Fruit fly (Drosophila melanogaster): ENCODE results near the gene yps.

Gene yps

DNA sequence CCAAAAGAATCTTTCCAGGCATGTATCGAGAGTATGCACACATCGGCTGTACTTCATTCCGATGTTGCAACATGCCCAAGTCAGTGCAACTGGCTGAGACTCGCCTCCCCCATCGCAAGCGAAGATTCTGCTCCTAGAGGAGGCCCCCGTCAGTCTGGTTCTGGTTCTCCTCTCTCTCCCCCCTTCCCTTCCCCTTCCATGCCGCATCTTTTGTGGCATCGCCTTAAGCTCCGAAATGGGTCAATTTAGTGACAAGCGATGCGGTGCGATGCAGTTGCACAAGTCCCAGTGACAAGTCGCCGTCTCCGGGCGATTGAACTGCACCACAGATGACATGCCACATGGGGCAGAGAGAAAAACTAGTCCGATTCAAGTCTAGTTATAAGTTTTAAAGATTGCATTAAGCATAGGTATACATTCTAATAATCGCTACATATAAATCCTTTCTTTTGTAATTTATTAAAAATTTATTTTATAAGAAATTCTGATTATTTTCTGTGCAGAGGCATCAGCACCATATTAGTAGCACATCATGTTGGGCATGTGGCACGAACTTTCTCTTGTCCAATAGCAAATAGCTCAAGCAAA lies 15.8 kb downstream of the yps start:
- TF ChIP-seq CG11617 (GFP tag; optimal IDR thresholded peaks at IDR 0.05) (no peak), ovo (GFP tag; optimal IDR thresholded peaks at IDR 0.05) (no peak), cnc (optimal IDR thresholded peaks at IDR 0.05) (no peak), CG33017 (tag; optimal IDR thresholded peaks at IDR 0.05) (no peak), toe (GFP tag; optimal IDR thresholded peaks at IDR 0.05) (no peak), Crg-1 (GFP tag; optimal IDR thresholded peaks at IDR 0.05) (no peak), Clk (GFP tag; optimal IDR thresholded peaks at IDR 0.05) (no peak), bab1 (GFP tag; optimal IDR thresholded peaks at IDR 0.05) (no peak), CG12768 (GFP tag; optimal IDR thresholded peaks at IDR 0.05) (no peak), Mnt (GFP tag; optimal IDR thresholded peaks at IDR 0.05) (no peak), CG7045 (GFP tag; optimal IDR thresholded peaks at IDR 0.05) (no peak), CG14711 (tag; optimal IDR thresholded peaks at IDR 0.05) (no peak), CG7101 (tag; optimal IDR thresholded peaks at IDR 0.05) (no peak), kay (GFP tag; ENCODE audit: borderline replicate concordance) (no peak)

DNA sequence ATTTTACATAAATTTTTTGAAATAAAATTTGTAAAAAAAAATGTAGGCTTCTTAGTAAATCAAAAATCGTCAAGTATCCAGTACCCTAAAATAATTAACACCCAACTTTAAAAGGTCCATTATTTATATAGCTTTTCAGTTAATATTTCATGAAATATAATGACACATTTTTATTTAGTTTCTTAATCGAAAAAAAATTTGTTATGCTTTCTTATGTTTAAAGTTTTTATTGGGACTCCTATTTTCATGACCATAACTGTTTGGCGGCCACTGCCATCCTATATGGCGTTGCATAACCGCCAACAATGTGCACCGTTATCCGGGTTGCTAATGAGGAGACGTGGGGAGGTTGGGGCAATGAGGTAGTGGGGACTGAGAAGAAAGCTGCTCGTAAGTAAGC lies 16.4 kb downstream of the yps start:
- TF ChIP-seq CG7045 (GFP tag; optimal IDR thresholded peaks at IDR 0.05) = no peak
- no peak for TF ChIP-seq ovo (GFP tag; optimal IDR thresholded peaks at IDR 0.05)
- TF ChIP-seq Hr96 (GFP tag; optimal IDR thresholded peaks at IDR 0.05) = no peak
- TF ChIP-seq Mnt (GFP tag; optimal IDR thresholded peaks at IDR 0.05) = no peak
- TF ChIP-seq pad (GFP tag; optimal IDR thresholded peaks at IDR 0.05) = no peak
- TF ChIP-seq tj (GFP tag; optimal IDR thresholded peaks at IDR 0.05) = no peak
- no peak for TF ChIP-seq Crg-1 (GFP tag; optimal IDR thresholded peaks at IDR 0.05)
- TF ChIP-seq bab1 (GFP tag; optimal IDR thresholded peaks at IDR 0.05) = no peak
- no peak for TF ChIP-seq CG14711 (tag; optimal IDR thresholded peaks at IDR 0.05)
- no peak for TF ChIP-seq CG7101 (tag; optimal IDR thresholded peaks at IDR 0.05)
- no peak for TF ChIP-seq cnc (optimal IDR thresholded peaks at IDR 0.05)
- TF ChIP-seq CG11617 (GFP tag; optimal IDR thresholded peaks at IDR 0.05) = no peak
- no peak for TF ChIP-seq CG12768 (GFP tag; optimal IDR thresholded peaks at IDR 0.05)
- no peak for TF ChIP-seq Clk (GFP tag; optimal IDR thresholded peaks at IDR 0.05)
- no peak for TF ChIP-seq CG1620 (GFP tag; optimal IDR thresholded peaks at IDR 0.05)
- no peak for TF ChIP-seq CG33017 (tag; optimal IDR thresholded peaks at IDR 0.05)
- TF ChIP-seq CG5204 (GFP tag; optimal IDR thresholded peaks at IDR 0.05) = no peak

DNA sequence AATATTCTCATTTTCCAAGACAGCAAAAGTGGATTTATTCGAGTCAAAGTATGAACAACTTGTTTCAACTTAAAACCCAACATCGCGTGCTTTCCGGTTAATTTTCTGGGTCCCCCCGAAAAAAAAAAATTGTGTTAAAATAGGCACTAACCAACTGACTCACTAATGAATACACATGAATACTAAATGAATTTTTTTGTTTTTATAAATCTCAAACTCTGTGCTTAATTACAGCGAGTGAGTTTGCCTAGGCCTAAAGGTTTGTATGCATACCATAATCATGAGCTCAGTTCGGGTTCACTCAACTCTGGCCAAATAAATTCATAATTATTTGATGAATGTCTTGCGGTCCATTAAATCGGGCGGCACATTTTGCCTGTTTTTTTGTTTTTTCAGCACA lies 17.6 kb downstream of the yps start:
- no peak for TF ChIP-seq CG12768 (GFP tag; optimal IDR thresholded peaks at IDR 0.05)
- TF ChIP-seq CG14711 (tag; optimal IDR thresholded peaks at IDR 0.05) = no peak
- no peak for TF ChIP-seq tj (GFP tag; optimal IDR thresholded peaks at IDR 0.05)
- TF ChIP-seq CG7045 (GFP tag; optimal IDR thresholded peaks at IDR 0.05) = no peak
- TF ChIP-seq pad (GFP tag; optimal IDR thresholded peaks at IDR 0.05) = no peak
- TF ChIP-seq toe (GFP tag; optimal IDR thresholded peaks at IDR 0.05) = no peak
- no peak for TF ChIP-seq Clk (GFP tag; optimal IDR thresholded peaks at IDR 0.05)
- TF ChIP-seq Mnt (GFP tag; optimal IDR thresholded peaks at IDR 0.05) = no peak
- no peak for TF ChIP-seq CG1620 (GFP tag; optimal IDR thresholded peaks at IDR 0.05)
- TF ChIP-seq CG11617 (GFP tag; optimal IDR thresholded peaks at IDR 0.05) = no peak
- TF ChIP-seq Hr96 (GFP tag; optimal IDR thresholded peaks at IDR 0.05) = no peak
- TF ChIP-seq ovo (GFP tag; optimal IDR thresholded peaks at IDR 0.05) = no peak
- no peak for TF ChIP-seq CG7101 (tag; optimal IDR thresholded peaks at IDR 0.05)
- TF ChIP-seq bab1 (GFP tag; optimal IDR thresholded peaks at IDR 0.05) = no peak
- no peak for TF ChIP-seq kay (GFP tag; ENCODE audit: borderline replicate concordance)
- TF ChIP-seq CG5204 (GFP tag; optimal IDR thresholded peaks at IDR 0.05) = no peak

DNA sequence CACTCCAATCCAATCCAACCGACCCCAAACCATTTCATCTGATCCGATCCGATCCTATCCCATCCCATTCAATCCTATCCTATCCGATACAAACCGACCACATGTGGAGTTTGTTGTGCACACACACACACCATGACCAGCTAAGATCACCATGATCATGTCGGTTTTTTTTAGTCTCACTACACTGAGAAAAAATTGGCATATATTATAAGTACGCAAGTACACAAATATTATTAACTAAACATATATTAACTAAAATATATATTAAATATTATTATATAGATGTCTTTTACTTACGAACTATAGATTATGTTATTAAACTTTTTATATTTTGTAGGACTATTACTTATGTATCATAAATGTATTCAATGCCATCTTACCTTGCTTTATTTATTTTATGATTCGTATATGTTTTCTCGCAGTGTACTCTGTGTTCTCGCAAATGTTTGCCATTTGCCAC lies 23.0 kb downstream of the yps start:
- TF ChIP-seq Crg-1 (GFP tag; optimal IDR thresholded peaks at IDR 0.05) (no peak), CG7101 (tag; optimal IDR thresholded peaks at IDR 0.05) (no peak), CG14711 (tag; optimal IDR thresholded peaks at IDR 0.05) (no peak), Hr96 (GFP tag; optimal IDR thresholded peaks at IDR 0.05) (no peak), pad (GFP tag; optimal IDR thresholded peaks at IDR 0.05) (no peak), Clk (GFP tag; optimal IDR thresholded peaks at IDR 0.05) (no peak), ovo (GFP tag; optimal IDR thresholded peaks at IDR 0.05) (no peak), tj (GFP tag; optimal IDR thresholded peaks at IDR 0.05) (no peak), CG1620 (GFP tag; optimal IDR thresholded peaks at IDR 0.05) (no peak), cic (GFP tag; optimal IDR thresholded peaks at IDR 0.05) (no peak), CG11617 (GFP tag; optimal IDR thresholded peaks at IDR 0.05) (no peak), Mnt (GFP tag; optimal IDR thresholded peaks at IDR 0.05) (no peak), toe (GFP tag; optimal IDR thresholded peaks at IDR 0.05) (no peak)

DNA sequence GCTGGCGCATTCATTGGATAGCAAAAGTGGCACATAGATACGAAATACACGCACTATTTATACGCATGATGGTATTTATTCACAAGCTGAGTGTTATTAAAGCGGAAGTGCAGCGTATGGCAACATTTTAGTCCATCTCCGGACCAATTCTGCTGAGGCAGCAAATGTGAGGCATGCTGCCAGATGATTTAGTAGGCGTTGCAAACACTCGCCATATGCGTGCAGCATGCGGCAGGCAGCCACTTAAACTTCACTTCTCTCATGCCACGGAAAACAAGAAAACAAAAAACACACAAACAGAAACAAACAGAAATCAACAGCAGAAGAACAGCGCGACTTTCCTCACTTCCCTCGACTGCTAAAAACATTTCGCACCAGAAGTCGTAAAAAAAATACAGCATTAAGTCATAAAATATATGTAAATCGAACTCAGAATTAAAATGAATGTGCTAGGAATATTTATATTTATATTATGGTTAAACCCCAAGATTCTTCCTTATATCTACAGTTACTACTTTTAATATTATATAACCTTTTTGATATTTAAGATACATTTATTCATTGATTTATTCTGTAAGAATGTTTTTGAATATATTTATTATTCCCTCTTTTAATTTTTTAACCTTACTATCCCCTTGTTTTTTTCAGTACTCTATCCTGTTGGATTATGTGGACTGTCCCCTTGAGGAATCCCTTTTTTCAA lies 25.5 kb downstream of the yps start:
- TF ChIP-seq toe (GFP tag; optimal IDR thresholded peaks at IDR 0.05) (no peak), Hr96 (GFP tag; optimal IDR thresholded peaks at IDR 0.05) (no peak), CG7101 (tag; optimal IDR thresholded peaks at IDR 0.05) (no peak), tj (GFP tag; optimal IDR thresholded peaks at IDR 0.05) (no peak), Clk (GFP tag; optimal IDR thresholded peaks at IDR 0.05) (no peak), pad (GFP tag; optimal IDR thresholded peaks at IDR 0.05) (no peak), CG11617 (GFP tag; optimal IDR thresholded peaks at IDR 0.05) (no peak), cnc (optimal IDR thresholded peaks at IDR 0.05) (no peak), CG1620 (GFP tag; optimal IDR thresholded peaks at IDR 0.05) (no peak), kay (GFP tag; ENCODE audit: borderline replicate concordance) (no peak), CG7045 (GFP tag; optimal IDR thresholded peaks at IDR 0.05) (no peak), bab1 (GFP tag; optimal IDR thresholded peaks at IDR 0.05) (no peak), cic (GFP tag; optimal IDR thresholded peaks at IDR 0.05) (no peak), CG12768 (GFP tag; optimal IDR thresholded peaks at IDR 0.05) (no peak), CG14711 (tag; optimal IDR thresholded peaks at IDR 0.05) (no peak), CG5204 (GFP tag; optimal IDR thresholded peaks at IDR 0.05) (no peak), ovo (GFP tag; optimal IDR thresholded peaks at IDR 0.05) (no peak), Crg-1 (GFP tag; optimal IDR thresholded peaks at IDR 0.05) (no peak), Mnt (GFP tag; optimal IDR thresholded peaks at IDR 0.05) (no peak)

All from whole organism, adult.